Worm (Caenorhabditis elegans) whole organism, young adult: ENCODE data around the gene cyp-43A1.

ENCODE experiments used
- B0336.3 ChIP-seq: fragments of 200-800 bp; sonication (Bioruptor generic); IDR thresholded peaks from 2 replicates; pipeline ENCODE4 v1.3.6; 2022; ENCODE audit warnings: missing genetic modification characterization, missing compliant biosample characterization
- C17E4.6 ChIP-seq: fragments of 200-800 bp; sonication (Bioruptor generic); IDR thresholded peaks from 2 replicates; pipeline ENCODE4 v1.3.6; 2022; ENCODE audit warnings: missing genetic modification reagents, missing genetic modification characterization, missing compliant biosample characterization
- ama-1 ChIP-seq, 3 experiments: fragments of 150-350 bp in 1 of 3; sonication (generic microtip) in 2 of 3; optimal IDR thresholded peaks; 2 replicates each; lab custom pipeline; 2014 to 2018; ENCODE audit warnings: missing biosample characterization in 2 of 3, missing genetic modification characterization in 2 of 3, missing genetic modification reagents in 2 of 3
- bed-1 ChIP-seq: fragments of 200-800 bp; sonication (Bioruptor generic); IDR thresholded peaks from 2 replicates; pipeline ENCODE4 v1.3.6; 2022; ENCODE audit warnings: missing genetic modification reagents, missing genetic modification characterization, missing compliant biosample characterization
- let-526 ChIP-seq: fragments of 200-800 bp; sonication (Bioruptor generic); IDR thresholded peaks from 2 replicates; pipeline ENCODE4 v1.3.6; 2022; ENCODE audit warnings: missing genetic modification reagents, missing genetic modification characterization, missing compliant biosample characterization
- lsy-27 ChIP-seq: sonication (generic microtip); optimal IDR thresholded peaks from 2 replicates; lab custom pipeline; 2017; ENCODE audit warnings: missing genetic modification characterization, mild to moderate bottlenecking, missing compliant biosample characterization, antibody characterized with exemption, missing genotype, borderline replicate concordance; ENCODE audit not compliant: insufficient read depth
- pha-4 ChIP-seq: fragments of 150-350 bp; sonication (generic microtip); optimal IDR thresholded peaks from 2 replicates; lab custom pipeline; 2014; ENCODE audit warnings: missing biosample characterization, missing genetic modification reagents, missing genetic modification characterization
- sdz-38 ChIP-seq: sonication (generic microtip); optimal IDR thresholded peaks from 2 replicates; lab custom pipeline; 2016; ENCODE audit warnings: missing genotype, missing genetic modification characterization, missing compliant biosample characterization
- snpc-1.1 ChIP-seq: sonication (generic microtip); optimal IDR thresholded peaks from 2 replicates; lab custom pipeline; 2017; ENCODE audit warnings: missing genetic modification characterization, mild to moderate bottlenecking, missing compliant biosample characterization, antibody characterized with exemption, moderate library complexity, missing genotype, missing genetic modification reagents; ENCODE audit not compliant: insufficient read depth
- snpc-3.4 ChIP-seq: sonication (generic microtip); optimal IDR thresholded peaks from 2 replicates; lab custom pipeline; 2017; ENCODE audit warnings: missing genetic modification characterization, mild to moderate bottlenecking, missing compliant biosample characterization, antibody characterized with exemption, moderate library complexity, missing genotype, missing genetic modification reagents

DNA sequence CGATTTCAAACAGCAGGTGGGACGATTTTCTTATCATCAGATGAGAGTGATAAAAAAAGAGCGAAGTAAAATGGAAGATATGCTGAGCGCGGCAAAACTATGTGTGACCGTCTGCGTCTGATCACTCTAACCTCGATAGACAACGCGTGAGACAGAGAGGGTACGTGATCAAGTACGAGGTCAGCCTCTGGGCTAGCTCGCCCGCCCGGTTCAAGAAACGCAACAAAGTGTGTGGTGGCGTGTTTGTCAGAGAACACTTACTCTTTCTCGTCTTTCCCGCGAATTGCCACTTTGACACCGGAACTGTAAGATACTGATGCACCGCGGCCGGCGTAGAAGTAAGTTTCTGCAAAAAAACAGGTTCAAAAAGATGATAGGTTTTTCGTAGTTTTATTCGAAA, 18.1 kb upstream of the cyp-43A1 start:
- TF ChIP-seq snpc-3.4 (tag; lab: Kevin White, UChicago) (no peak), pha-4 (tag; lab: Kevin White, UChicago) (no peak), bed-1 (GFP tag; lab: Robert Waterston, UW) (no peak), ama-1 (optimal IDR thresholded peaks at IDR 0.05; lab: Kevin White, UChicago) (no peak), ama-1 (GFP tag; optimal IDR thresholded peaks at IDR 0.05; lab: Kevin White, UChicago) (no peak), sdz-38 (tag; lab: Kevin White, UChicago) (no peak), C17E4.6 (GFP tag; lab: Robert Waterston, UW) (no peak), lsy-27 (tag; lab: Kevin White, UChicago) (no peak), B0336.3 (GFP tag; lab: Robert Waterston, UW) (peak; percentile 63; the same call in 1 of the 2 replicates), let-526 (GFP tag; lab: Robert Waterston, UW) (0 out of 2 replicates have a peak, but pooled peaks have one; percentile 11), snpc-1.1 (tag; lab: Kevin White, UChicago) (no peak)
